Fruit fly (Drosophila melanogaster) whole organism, embryonic: ENCODE results near the gene CG9928.

ENCODE experiments used
- CG1024 ChIP-seq: fragments of 200-800 bp; sonication (Bioruptor generic); IDR thresholded peaks from 2 replicates; pipeline ENCODE4 v1.3.6; 2022; ENCODE audit warnings: missing biosample characterization, missing genetic modification characterization
- CG10462 ChIP-seq: fragments of 200-800 bp; sonication (Bioruptor generic); optimal IDR thresholded peaks from 2 replicates; lab custom pipeline; 2016; ENCODE audit warnings: missing biosample characterization, missing genetic modification characterization
- CG11695 ChIP-seq: fragments of 200-800 bp; sonication (Bioruptor generic); IDR thresholded peaks from 3 replicates; pipeline ENCODE4 v1.3.6; 2022; ENCODE audit warnings: missing biosample characterization, missing genetic modification characterization
- CG12071 ChIP-seq: fragments of 200-800 bp; sonication (Bioruptor generic); optimal IDR thresholded peaks from 3 replicates; lab custom pipeline; 2018; ENCODE audit warnings: missing biosample characterization, mild to moderate bottlenecking, missing genetic modification characterization
- CG12155 ChIP-seq: fragments of 200-800 bp; sonication (Bioruptor generic); optimal IDR thresholded peaks from 3 replicates; lab custom pipeline; 2016; ENCODE audit warnings: missing biosample characterization, missing genetic modification characterization
- CG12391 ChIP-seq: fragments of 200-800 bp; sonication (Bioruptor generic); optimal IDR thresholded peaks from 3 replicates; lab custom pipeline; 2018; ENCODE audit warnings: missing biosample characterization, mild to moderate bottlenecking, missing genetic modification characterization, moderate library complexity
- CG1602 ChIP-seq: fragments of 200-800 bp; sonication (Bioruptor generic); optimal IDR thresholded peaks from 3 replicates; lab custom pipeline; 2016; ENCODE audit warnings: missing biosample characterization, missing genetic modification characterization
- CG16863 ChIP-seq: fragments of 200-800 bp; sonication (Bioruptor generic); optimal IDR thresholded peaks from 3 replicates; lab custom pipeline; 2016; ENCODE audit warnings: missing biosample characterization, missing genetic modification characterization
- CG18262 ChIP-seq: fragments of 200-800 bp; optimal IDR thresholded peaks from 3 replicates; lab custom pipeline; 2019; ENCODE audit warnings: missing biosample characterization, mild to moderate bottlenecking, missing genetic modification characterization, moderate library complexity
- CG2889 ChIP-seq: fragments of 200-800 bp; sonication (Bioruptor generic); IDR thresholded peaks from 3 replicates; pipeline ENCODE4 v1.3.6; 2022; ENCODE audit warnings: missing biosample characterization, missing genetic modification characterization
- CG30020 ChIP-seq: fragments of 200-800 bp; optimal IDR thresholded peaks from 2 replicates; lab custom pipeline; 2019; ENCODE audit warnings: missing biosample characterization, mild to moderate bottlenecking, missing genetic modification characterization, moderate library complexity
- CG30403 ChIP-seq: fragments of 200-800 bp; sonication (Bioruptor generic); optimal IDR thresholded peaks from 3 replicates; lab custom pipeline; 2016; ENCODE audit warnings: missing biosample characterization, missing genetic modification characterization
- CG32767 ChIP-seq: fragments of 200-800 bp; sonication (Bioruptor generic); IDR thresholded peaks from 2 replicates; pipeline ENCODE4 v1.3.6; 2022; ENCODE audit warnings: missing biosample characterization, missing genetic modification characterization
- CG34376 ChIP-seq: fragments of 200-800 bp; sonication (Bioruptor generic); optimal IDR thresholded peaks from 2 replicates; lab custom pipeline; 2018; ENCODE audit warnings: missing biosample characterization, mild to moderate bottlenecking, missing genetic modification characterization
- CG3838 ChIP-seq: fragments of 200-800 bp; sonication (Bioruptor generic); optimal IDR thresholded peaks from 3 replicates; lab custom pipeline; 2016; ENCODE audit warnings: missing biosample characterization, missing genetic modification characterization
- CG4820 ChIP-seq: fragments of 200-800 bp; sonication (Bioruptor generic); optimal IDR thresholded peaks from 3 replicates; lab custom pipeline; 2016; ENCODE audit warnings: missing biosample characterization, missing genetic modification characterization
- CG6683 ChIP-seq: fragments of 200-800 bp; sonication (Bioruptor generic); optimal IDR thresholded peaks from 2 replicates; lab custom pipeline; 2017; ENCODE audit warnings: missing biosample characterization, mild to moderate bottlenecking, missing genetic modification characterization, missing genetic modification reagents
- CG6813 ChIP-seq: fragments of 200-800 bp; sonication (Bioruptor generic); optimal IDR thresholded peaks from 2 replicates; lab custom pipeline; 2017; ENCODE audit warnings: missing biosample characterization, missing genetic modification characterization, mild to moderate bottlenecking, moderate library complexity, missing genetic modification reagents
- CG7786 ChIP-seq: fragments of 200-800 bp; sonication (Bioruptor generic); optimal IDR thresholded peaks from 2 replicates; lab custom pipeline; 2016; ENCODE audit warnings: missing biosample characterization, missing genetic modification characterization
- CG9727 ChIP-seq: fragments of 200-800 bp; sonication (Bioruptor generic); optimal IDR thresholded peaks from 3 replicates; lab custom pipeline; 2017; ENCODE audit warnings: missing biosample characterization, mild to moderate bottlenecking, missing genetic modification characterization
- CG9876 ChIP-seq: fragments of 200-800 bp; sonication (Bioruptor generic); optimal IDR thresholded peaks from 2 replicates; lab custom pipeline; 2016; ENCODE audit warnings: missing biosample characterization, missing genetic modification characterization
- CG9932 ChIP-seq: fragments of 200-800 bp; sonication (Bioruptor generic); IDR thresholded peaks from 2 replicates; pipeline ENCODE4 v1.3.6; 2022; ENCODE audit warnings: missing biosample characterization, missing genetic modification characterization
- Dbx ChIP-seq: fragments of 200-800 bp; sonication (Bioruptor generic); IDR thresholded peaks from 3 replicates; pipeline ENCODE4 v1.3.6; 2022; ENCODE audit warnings: missing biosample characterization, missing genetic modification characterization
- Dip3 ChIP-seq: fragments of 200-800 bp; sonication (Bioruptor generic); optimal IDR thresholded peaks from 3 replicates; lab custom pipeline; 2016; ENCODE audit warnings: missing biosample characterization, missing genetic modification characterization
- HHEX ChIP-seq: fragments of 200-800 bp; sonication (Bioruptor generic); optimal IDR thresholded peaks from 3 replicates; lab custom pipeline; 2017; ENCODE audit warnings: missing biosample characterization, mild to moderate bottlenecking, missing genetic modification characterization, missing genetic modification reagents
- Lim3 ChIP-seq: fragments of 200-800 bp; sonication (Bioruptor generic); IDR thresholded peaks from 2 replicates; pipeline ENCODE4 v1.3.6; 2022; ENCODE audit warnings: missing biosample characterization, missing genetic modification characterization
- Lpt ChIP-seq: fragments of >200 bp; optimal IDR thresholded peaks from 2 replicates; lab custom pipeline; 2018; ENCODE audit warnings: missing biosample characterization, missing genetic modification characterization
- Opbp ChIP-seq: fragments of 200-800 bp; sonication (Bioruptor generic); IDR thresholded peaks from 3 replicates; pipeline ENCODE4 v1.3.6; 2022; ENCODE audit warnings: missing biosample characterization, missing genetic modification characterization; ENCODE audit not compliant: partially characterized antibody
- Optix ChIP-seq: fragments of 200-800 bp; sonication (Bioruptor generic); IDR thresholded peaks from 3 replicates; pipeline ENCODE4 v1.3.6; 2022; ENCODE audit warnings: missing biosample characterization, missing genetic modification characterization
- Ravus ChIP-seq: fragments of 200-800 bp; sonication (Bioruptor generic); IDR thresholded peaks from 2 replicates; pipeline ENCODE4 v1.3.6; 2022; ENCODE audit warnings: missing biosample characterization, missing genetic modification characterization
- Sin3A ChIP-seq: fragments of >200 bp; optimal IDR thresholded peaks from 2 replicates; lab custom pipeline; 2018
- TFAM ChIP-seq: fragments of 200-800 bp; sonication (Bioruptor generic); optimal IDR thresholded peaks from 2 replicates; lab custom pipeline; 2017; ENCODE audit warnings: missing biosample characterization, missing genetic modification characterization, inconsistent platforms
- bab2 ChIP-seq: fragments of 200-800 bp; sonication (Bioruptor generic); optimal IDR thresholded peaks from 2 replicates; lab custom pipeline; 2016; ENCODE audit warnings: missing biosample characterization, missing genetic modification characterization
- chif ChIP-seq, 2 experiments: fragments of 200-800 bp; sonication (Bioruptor generic); optimal IDR thresholded peaks; 3 replicates each; lab custom pipeline; 2016; ENCODE audit warnings: missing biosample characterization in 2 of 2, missing genetic modification characterization in 2 of 2
- esg ChIP-seq: fragments of 200-800 bp; sonication (Bioruptor generic); conservative IDR thresholded peaks from 2 replicates; pipeline ENCODE4 v1.3.6; 2022; ENCODE audit warnings: missing biosample characterization, missing genetic modification characterization
- fd3F ChIP-seq: fragments of 200-800 bp; sonication (Bioruptor generic); optimal IDR thresholded peaks from 2 replicates; lab custom pipeline; 2018; ENCODE audit warnings: missing biosample characterization, mild to moderate bottlenecking, missing genetic modification characterization, moderate library complexity
- hkb ChIP-seq, 2 experiments: fragments of 200-800 bp in 1 of 2; fragments of >200 bp in 1 of 2; sonication (Bioruptor generic) in 1 of 2; IDR thresholded peaks in 1 of 2; optimal IDR thresholded peaks in 1 of 2; 2 replicates each; pipeline versions ENCODE4 v1.3.6 to Lab custom; 2017 to 2022; ENCODE audit warnings: missing biosample characterization in 1 of 2, missing genetic modification characterization in 1 of 2
- insv ChIP-seq, 2 experiments: fragments of 200-800 bp; sonication (Bioruptor generic); optimal IDR thresholded peaks; 3 replicates each; lab custom pipeline; 2016 to 2018; ENCODE audit warnings: missing biosample characterization in 2 of 2, missing genetic modification characterization in 2 of 2
- lmd ChIP-seq: fragments of 200-800 bp; sonication (Bioruptor generic); IDR thresholded peaks from 2 replicates; pipeline ENCODE4 v1.3.6; 2022; ENCODE audit warnings: missing biosample characterization, missing genetic modification characterization
- lov ChIP-seq, 2 experiments: fragments of 200-800 bp in 1 of 2; fragments of >200 bp in 1 of 2; sonication (Bioruptor generic) in 1 of 2; IDR thresholded peaks in 1 of 2; optimal IDR thresholded peaks in 1 of 2; 2 replicates in 1 of 2; 3 replicates in 1 of 2; pipeline versions ENCODE4 v1.3.6 to Lab custom; 2017 to 2022; ENCODE audit warnings: missing biosample characterization in 1 of 2, missing genetic modification characterization in 1 of 2
- luna ChIP-seq: fragments of 200-800 bp; sonication (Bioruptor generic); optimal IDR thresholded peaks from 2 replicates; lab custom pipeline; 2016; ENCODE audit warnings: missing biosample characterization, missing genetic modification characterization
- nau ChIP-seq: fragments of 200-800 bp; sonication (Bioruptor generic); optimal IDR thresholded peaks from 3 replicates; lab custom pipeline; 2017; ENCODE audit warnings: missing biosample characterization, mild to moderate bottlenecking, missing genetic modification characterization, missing genetic modification reagents
- nerfin-1 ChIP-seq: fragments of 200-800 bp; sonication (Bioruptor generic); optimal IDR thresholded peaks from 3 replicates; lab custom pipeline; 2019; ENCODE audit warnings: missing biosample characterization, mild to moderate bottlenecking, missing genetic modification characterization, moderate library complexity
- sna ChIP-seq: fragments of 200-800 bp; sonication (Bioruptor generic); IDR thresholded peaks from 2 replicates; pipeline ENCODE4 v1.3.6; 2022; ENCODE audit warnings: missing biosample characterization, missing genetic modification characterization; ENCODE audit not compliant: partially characterized antibody
- tio ChIP-seq: fragments of 200-800 bp; sonication (Bioruptor generic); optimal IDR thresholded peaks from 2 replicates; lab custom pipeline; 2017; ENCODE audit warnings: missing biosample characterization, missing genetic modification characterization, inconsistent platforms
- unc-4 ChIP-seq: fragments of 200-800 bp; sonication (Bioruptor generic); IDR thresholded peaks from 2 replicates; pipeline ENCODE4 v1.3.6; 2022; ENCODE audit warnings: missing biosample characterization, missing genetic modification characterization; ENCODE audit not compliant: partially characterized antibody
- wek ChIP-seq: fragments of 200-800 bp; sonication (Bioruptor generic); optimal IDR thresholded peaks from 3 replicates; lab custom pipeline; 2018; ENCODE audit warnings: missing biosample characterization, mild to moderate bottlenecking, missing genetic modification characterization, moderate library complexity
- zf30C ChIP-seq: fragments of 200-800 bp; sonication (Bioruptor generic); optimal IDR thresholded peaks from 3 replicates; lab custom pipeline; 2018; ENCODE audit warnings: missing biosample characterization, mild to moderate bottlenecking, missing genetic modification characterization

CG9928 gene

dm6 chr2L:13164994-13165801, 22.5 kb upstream of the CG9928 start, which contains the start of gene Sirt1 (continued):
- TF ChIP-seq CG3838 (GFP tag; lab: Kevin White, UChicago) = no peak
- TF ChIP-seq CG4820 = peak; percentile 83
- peak; percentile 68 for TF ChIP-seq bab2 (GFP tag; lab: Kevin White, UChicago)
- peak; percentile 43 for TF ChIP-seq CG34376 (GFP tag; lab: Kevin White, UChicago)
- peak; percentile 87 for TF ChIP-seq fd3F (GFP tag; lab: Kevin White, UChicago)
- TF ChIP-seq lov (optimal IDR thresholded peaks at IDR 0.05; lab: Kevin White, UChicago) = no peak
- 0 out of 3 replicates have a peak, but pooled peaks have one; percentile 29 for TF ChIP-seq lov (GFP tag; IDR thresholded peaks at IDR 0.05; lab: Robert Waterston, UW)
- TF ChIP-seq Ravus = peak; percentile 43
- peak; percentile 83 for TF ChIP-seq esg
- TF ChIP-seq tio (GFP tag; lab: Kevin White, UChicago) = peak; percentile 94
- TF ChIP-seq CG7786 (GFP tag; lab: Kevin White, UChicago) = peak; percentile 16
- peak; percentile 24 for TF ChIP-seq CG6683 (GFP tag; lab: Kevin White, UChicago)
- no peak for TF ChIP-seq Sin3A (lab: Kevin White, UChicago)
- TF ChIP-seq CG12071 = no peak
- no peak for TF ChIP-seq hkb (optimal IDR thresholded peaks at IDR 0.05; lab: Kevin White, UChicago)
- TF ChIP-seq hkb (GFP tag; IDR thresholded peaks at IDR 0.05; lab: Robert Waterston, UW) = peak; percentile 46; the same call in 1 of the 2 replicates
- TF ChIP-seq Optix = no peak
- peak; percentile 98 for TF ChIP-seq CG32767
- no peak for TF ChIP-seq nau (GFP tag; lab: Kevin White, UChicago)
- TF ChIP-seq chif (GFP tag; optimal IDR thresholded peaks at IDR 0.05; lab: Kevin White, UChicago) = peak; percentile 23 to 70
- no peak for TF ChIP-seq luna
- TF ChIP-seq CG9932 (GFP tag; lab: Robert Waterston, UW) = peak; percentile 83
- peak; percentile 90 for TF ChIP-seq lmd (GFP tag; lab: Robert Waterston, UW)
- peak; percentile 84 for TF ChIP-seq CG12155
- TF ChIP-seq CG16863 (GFP tag; lab: Kevin White, UChicago) = peak; percentile 57
- TF ChIP-seq CG1024 (GFP tag; lab: Robert Waterston, UW) = 0 out of 2 replicates have a peak, but pooled peaks have one; percentile 38
- TF ChIP-seq CG2889 (GFP tag; lab: Robert Waterston, UW) = peak; percentile 54; the same call in 1 of the 3 replicates
- peak; percentile 94 for TF ChIP-seq CG18262 (tag; lab: Kevin White, UChicago)
- no peak for TF ChIP-seq unc-4 (GFP tag; lab: Robert Waterston, UW)
- TF ChIP-seq wek = no peak
- no peak for TF ChIP-seq TFAM
- TF ChIP-seq Lim3 (GFP tag; lab: Robert Waterston, UW) = no peak
- no peak for TF ChIP-seq sna (GFP tag; lab: Robert Waterston, UW)
- no peak for TF ChIP-seq CG9876
- peak; percentile 43 for TF ChIP-seq Dip3 (GFP tag; lab: Kevin White, UChicago)
- TF ChIP-seq nerfin-1 = peak; percentile 80
- peak; percentile 43; the same call in 1 of the 3 replicates for TF ChIP-seq Opbp
- TF ChIP-seq CG10462 (GFP tag; lab: Kevin White, UChicago) = peak; percentile 59
- TF ChIP-seq HHEX (GFP tag; lab: Kevin White, UChicago) = peak; percentile 82
- peak; percentile 78 for TF ChIP-seq CG30020 (tag; lab: Kevin White, UChicago)
- TF ChIP-seq CG11695 = peak; percentile 80
- TF ChIP-seq CG6813 (GFP tag; lab: Kevin White, UChicago) = peak; percentile 73
- TF ChIP-seq CG12391 = peak; percentile 92
- TF ChIP-seq zf30C (GFP tag; lab: Kevin White, UChicago) = no peak
- TF ChIP-seq CG30403 (GFP tag; lab: Kevin White, UChicago) = peak; percentile 96
- TF ChIP-seq CG9727 (GFP tag; lab: Kevin White, UChicago) = peak; percentile 93
- peak; percentile 91 for TF ChIP-seq CG1602 (GFP tag; lab: Kevin White, UChicago)
- peak in 1 of 2 experiments; percentile 60 for TF ChIP-seq insv (GFP tag; optimal IDR thresholded peaks at IDR 0.05; lab: Kevin White, UChicago)
- peak; percentile 84; the same call in 2 of the 3 replicates for TF ChIP-seq Dbx (GFP tag; lab: Robert Waterston, UW)
- TF ChIP-seq Lpt (GFP tag; lab: Kevin White, UChicago) = no peak
